Worm (Caenorhabditis elegans): Measurements from ENCODE around the gene ZK686.6.
"Not testable (repeated sequence)": the region's sequence is repeated elsewhere in the genome, so short reads cannot be mapped to it uniquely, and the experiment has no call there.

DNA sequence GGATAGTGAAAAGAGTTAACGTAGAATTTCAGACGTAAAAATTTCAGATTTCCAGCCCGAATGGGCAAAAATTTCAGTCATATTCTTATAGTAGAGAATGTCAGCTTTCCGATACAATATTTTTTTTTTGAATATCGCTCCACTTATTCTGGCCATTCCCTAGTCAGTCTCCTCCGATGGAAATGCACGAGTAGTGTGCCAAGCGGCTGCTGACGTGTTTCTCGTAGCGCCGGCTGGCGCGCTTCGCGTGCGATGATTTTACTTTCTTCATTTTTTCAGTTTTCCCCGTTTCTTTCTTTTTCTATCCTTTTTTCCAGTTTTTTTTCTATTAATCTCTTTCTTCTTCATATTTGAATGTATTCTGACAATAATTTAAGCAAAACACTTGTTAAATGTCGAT lies 1.8 kb downstream of the ZK686.6 start:
- not testable (repeated sequence) for TF ChIP-seq ama-1 (optimal IDR thresholded peaks at IDR 0.05); ceh-36 (tag; optimal IDR thresholded peaks at IDR 0.05); tbx-11 (GFP tag; IDR thresholded peaks at IDR 0.05)
- TF ChIP-seq flt-1 (GFP tag; IDR thresholded peaks at IDR 0.05): 0 out of 2 replicates have a peak, but pooled peaks have one; percentile 15
